Worm (Caenorhabditis elegans) whole organism, L4 larva: ENCODE results near the gene F56H11.2.
A peak's percentile ranks its signal among the peaks of the same experiment; 100 is the strongest.

Experiments
- D1046.2 ChIP-seq: fragments of 200-800 bp; sonication (Bioruptor generic); IDR thresholded peaks from 2 replicates; pipeline ENCODE4 v1.3.6; 2022; ENCODE audit warnings: missing genetic modification characterization, missing compliant biosample characterization
- F26F4.8 ChIP-seq: fragments of 200-800 bp; sonication (Bioruptor generic); conservative IDR thresholded peaks from 2 replicates; pipeline ENCODE4 v1.3.6; 2022; ENCODE audit warnings: missing genetic modification characterization, missing compliant biosample characterization
- F44E2.7 ChIP-seq: fragments of 200-800 bp; sonication (Bioruptor generic); IDR thresholded peaks from 2 replicates; pipeline ENCODE4 v2.1.2; 2022; ENCODE audit warnings: missing genetic modification characterization, missing compliant biosample characterization
- Y105C5A.15 ChIP-seq: fragments of 200-800 bp; sonication (Bioruptor generic); IDR thresholded peaks from 2 replicates; pipeline ENCODE4 v1.3.6; 2022; ENCODE audit warnings: missing genetic modification characterization, missing compliant biosample characterization
- Y48G9A.11 ChIP-seq: fragments of 200-800 bp; sonication (Bioruptor generic); IDR thresholded peaks from 2 replicates; pipeline ENCODE4 v1.3.6; 2022; ENCODE audit warnings: missing genetic modification reagents, missing genetic modification characterization, missing compliant biosample characterization
- Y5F2A.4 ChIP-seq: fragments of 200-800 bp; sonication (Bioruptor generic); optimal IDR thresholded peaks from 2 replicates; lab custom pipeline; 2018; ENCODE audit warnings: mild to moderate bottlenecking, missing genetic modification characterization, missing compliant biosample characterization
- Y75B8A.6 ChIP-seq: fragments of 200-800 bp; sonication (Bioruptor generic); IDR thresholded peaks from 2 replicates; pipeline ENCODE4 v1.3.6; 2022; ENCODE audit warnings: missing genetic modification reagents, missing genetic modification characterization, missing compliant biosample characterization
- ZK546.5 ChIP-seq, 2 experiments: sonication (generic microtip); optimal IDR thresholded peaks; 2 replicates each; lab custom pipeline; 2017; ENCODE audit warnings: missing biosample characterization in 2 of 2, missing genetic modification characterization in 2 of 2
- aha-1 ChIP-seq: fragments of 150-350 bp; peaks from one replicate; lab custom pipeline; 2014; ENCODE audit warnings: missing biosample characterization, missing genetic modification characterization
- attf-4 ChIP-seq: sonication (generic microtip); optimal IDR thresholded peaks from 3 replicates; lab custom pipeline; 2017; ENCODE audit warnings: missing biosample characterization, missing genetic modification characterization
- ceh-44 ChIP-seq: fragments of 200-800 bp; sonication (Bioruptor generic); IDR thresholded peaks from 2 replicates; pipeline ENCODE4 v1.3.6; 2022; ENCODE audit warnings: missing genetic modification reagents, missing genetic modification characterization, missing compliant biosample characterization
- ceh-62 ChIP-seq: sonication (generic microtip); optimal IDR thresholded peaks from 2 replicates; lab custom pipeline; 2017; ENCODE audit warnings: missing biosample characterization, missing genetic modification characterization
- daf-16 ChIP-seq, 3 experiments: sonication (generic microtip); optimal IDR thresholded peaks; 2 replicates each; lab custom pipeline; 2016 to 2017; ENCODE audit warnings: missing genetic modification characterization in 3 of 3, missing genetic modification reagents in 3 of 3, mild to moderate bottlenecking in 2 of 3, missing compliant biosample characterization in 2 of 3, missing biosample characterization in 1 of 3, moderate library complexity in 1 of 3
- daf-19 ChIP-seq: fragments of 200-800 bp; sonication (Bioruptor generic); conservative IDR thresholded peaks from 2 replicates; pipeline ENCODE4 v1.3.6; 2022; ENCODE audit warnings: missing genetic modification characterization, missing compliant biosample characterization
- dmd-6 ChIP-seq: fragments of 200-800 bp; sonication (Bioruptor generic); IDR thresholded peaks from 2 replicates; pipeline ENCODE4 v1.3.6; 2022; ENCODE audit warnings: missing genetic modification reagents, missing genetic modification characterization, missing compliant biosample characterization
- duxl-1 ChIP-seq: sonication (generic microtip); optimal IDR thresholded peaks from 2 replicates; lab custom pipeline; 2016; ENCODE audit warnings: mild to moderate bottlenecking, missing genetic modification characterization, moderate library complexity, missing compliant biosample characterization; ENCODE audit not compliant: poor library complexity
- egl-43 ChIP-seq: fragments of 200-800 bp; sonication (Bioruptor generic); IDR thresholded peaks from 2 replicates; pipeline ENCODE4 v1.3.6; 2022; ENCODE audit warnings: missing genetic modification reagents, missing genetic modification characterization, missing compliant biosample characterization
- fkh-10 ChIP-seq: fragments of 150-350 bp; optimal IDR thresholded peaks from 2 replicates; lab custom pipeline; 2014; ENCODE audit warnings: missing biosample characterization, missing genetic modification reagents, missing genetic modification characterization
- hif-1 ChIP-seq, 2 experiments: sonication (generic microtip); optimal IDR thresholded peaks; 2 replicates each; lab custom pipeline; 2016 to 2017; ENCODE audit warnings: missing compliant biosample characterization in 2 of 2, missing genetic modification characterization in 2 of 2, missing genetic modification reagents in 2 of 2, missing genotype in 2 of 2, mild to moderate bottlenecking in 1 of 2
- hlh-11 ChIP-seq: fragments of 200-800 bp; sonication (Bioruptor generic); optimal IDR thresholded peaks from 2 replicates; lab custom pipeline; 2018; ENCODE audit warnings: mild to moderate bottlenecking, missing genetic modification characterization, missing compliant biosample characterization
- hlh-30 ChIP-seq: sonication (generic microtip); optimal IDR thresholded peaks from 2 replicates; lab custom pipeline; 2017; ENCODE audit warnings: antibody characterized with exemption, mild to moderate bottlenecking, missing genetic modification characterization, missing compliant biosample characterization; ENCODE audit not compliant: insufficient read depth
- hmg-1.1 ChIP-seq: fragments of 200-800 bp; sonication (Bioruptor generic); IDR thresholded peaks from 2 replicates; pipeline ENCODE4 v1.3.6; 2022; ENCODE audit warnings: missing genetic modification reagents, missing genetic modification characterization, missing compliant biosample characterization
- jun-1 ChIP-seq: fragments of 150-350 bp; optimal IDR thresholded peaks from 2 replicates; lab custom pipeline; 2014; ENCODE audit warnings: missing biosample characterization, missing genetic modification reagents, missing genetic modification characterization
- lim-7 ChIP-seq: fragments of 200-800 bp; sonication (Bioruptor generic); IDR thresholded peaks from 2 replicates; pipeline ENCODE4 v1.3.6; 2022; ENCODE audit warnings: missing genetic modification characterization, missing compliant biosample characterization
- lin-39 ChIP-seq: fragments of 150-350 bp; optimal IDR thresholded peaks from 2 replicates; lab custom pipeline; 2014; ENCODE audit warnings: missing biosample characterization, missing genetic modification reagents, missing genetic modification characterization
- lir-3 ChIP-seq: sonication (generic microtip); optimal IDR thresholded peaks from 2 replicates; lab custom pipeline; 2016; ENCODE audit warnings: mild to moderate bottlenecking, missing genetic modification characterization, missing compliant biosample characterization
- lsy-2 ChIP-seq, 2 experiments: fragments of 150-350 bp in 1 of 2; sonication (generic microtip) in 1 of 2; optimal IDR thresholded peaks; 2 replicates each; lab custom pipeline; 2014 to 2017; ENCODE audit warnings: missing biosample characterization in 2 of 2, missing genetic modification characterization in 2 of 2
- madf-5 ChIP-seq, 2 experiments: fragments of 200-800 bp; sonication (Bioruptor generic); IDR thresholded peaks; 2 replicates each; pipeline ENCODE4 v1.3.6; 2022; ENCODE audit warnings: missing compliant biosample characterization in 2 of 2, missing genetic modification characterization in 2 of 2
- mdt-29 ChIP-seq: fragments of 200-800 bp; sonication (Bioruptor generic); IDR thresholded peaks from 2 replicates; pipeline ENCODE4 v1.3.6; 2022; ENCODE audit warnings: missing genetic modification reagents, missing genetic modification characterization, missing compliant biosample characterization
- mep-1 ChIP-seq: fragments of 150-350 bp; sonication (generic microtip); optimal IDR thresholded peaks from 3 replicates; lab custom pipeline; 2014; ENCODE audit warnings: missing biosample characterization, missing genetic modification characterization
- mxl-3 ChIP-seq: fragments of 200-800 bp; sonication (Bioruptor generic); optimal IDR thresholded peaks from 2 replicates; lab custom pipeline; 2018; ENCODE audit warnings: mild to moderate bottlenecking, missing genetic modification characterization, missing compliant biosample characterization
- nhr-237 ChIP-seq: sonication (generic microtip); optimal IDR thresholded peaks from 2 replicates; lab custom pipeline; 2017; ENCODE audit warnings: missing biosample characterization, missing genetic modification characterization
- nhr-48 ChIP-seq: sonication (generic microtip); optimal IDR thresholded peaks from 2 replicates; lab custom pipeline; 2016; ENCODE audit warnings: mild to moderate bottlenecking, missing genetic modification characterization, missing compliant biosample characterization
- nhr-6 ChIP-seq: fragments of 150-350 bp; optimal IDR thresholded peaks from 2 replicates; lab custom pipeline; 2014; ENCODE audit warnings: missing biosample characterization, missing genetic modification characterization
- nhr-77 ChIP-seq: fragments of 150-350 bp; optimal IDR thresholded peaks from 2 replicates; lab custom pipeline; 2014; ENCODE audit warnings: missing biosample characterization, missing genetic modification characterization
- php-3 ChIP-seq: fragments of 200-800 bp; sonication (Bioruptor generic); IDR thresholded peaks from 2 replicates; pipeline ENCODE4 v1.3.6; 2022; ENCODE audit warnings: missing genetic modification reagents, missing genetic modification characterization, missing compliant biosample characterization
- pqm-1 ChIP-seq: sonication (generic microtip); optimal IDR thresholded peaks from 2 replicates; lab custom pipeline; 2017; ENCODE audit warnings: missing biosample characterization, missing genetic modification characterization
- set-16 ChIP-seq: fragments of 200-800 bp; sonication (Bioruptor generic); IDR thresholded peaks from 2 replicates; pipeline ENCODE4 v1.3.6; 2022; ENCODE audit warnings: missing genetic modification reagents, missing genetic modification characterization, missing compliant biosample characterization
- snpc-1.2 ChIP-seq: fragments of 200-800 bp; sonication (Bioruptor generic); IDR thresholded peaks from 2 replicates; pipeline ENCODE4 v1.3.6; 2022; ENCODE audit warnings: missing genetic modification reagents, missing genetic modification characterization, missing compliant biosample characterization
- snpc-4 ChIP-seq: fragments of 150-350 bp; optimal IDR thresholded peaks from 2 replicates; lab custom pipeline; 2014; ENCODE audit warnings: missing biosample characterization, missing genetic modification characterization
- spr-3 ChIP-seq: fragments of 200-800 bp; sonication (Bioruptor generic); optimal IDR thresholded peaks from 2 replicates; lab custom pipeline; 2018; ENCODE audit warnings: mild to moderate bottlenecking, missing genetic modification characterization, missing compliant biosample characterization
- tag-97 ChIP-seq: fragments of 200-800 bp; sonication (Bioruptor generic); IDR thresholded peaks from 2 replicates; pipeline ENCODE4 v1.3.6; 2022; ENCODE audit warnings: missing genetic modification characterization, missing compliant biosample characterization
- unc-130 ChIP-seq: sonication (generic microtip); optimal IDR thresholded peaks from 2 replicates; lab custom pipeline; 2016; ENCODE audit warnings: missing genetic modification reagents, missing genetic modification characterization, missing compliant biosample characterization
- unc-39 ChIP-seq: sonication (generic microtip); optimal IDR thresholded peaks from 2 replicates; lab custom pipeline; 2017; ENCODE audit warnings: missing biosample characterization, missing genetic modification characterization
- unc-62 ChIP-seq, 3 experiments: fragments of 150-350 bp in 1 of 3; sonication (generic microtip); optimal IDR thresholded peaks in 2 of 3; peaks in 1 of 3; 1 replicate in 1 of 3; 2 replicates in 2 of 3; lab custom pipeline; 2014 to 2017; ENCODE audit warnings: missing biosample characterization in 3 of 3, missing genetic modification characterization in 3 of 3, missing genetic modification reagents in 3 of 3, missing genotype in 1 of 3
- zag-1 ChIP-seq: fragments of 150-350 bp; optimal IDR thresholded peaks from 2 replicates; lab custom pipeline; 2014; ENCODE audit warnings: missing biosample characterization, missing genetic modification characterization
- zfp-3 ChIP-seq: fragments of 200-800 bp; sonication (Bioruptor generic); conservative IDR thresholded peaks from 2 replicates; pipeline ENCODE4 v1.3.6; 2022; ENCODE audit warnings: missing genetic modification reagents, missing genetic modification characterization, missing compliant biosample characterization
- zip-2 ChIP-seq: fragments of 150-350 bp; optimal IDR thresholded peaks from 2 replicates; lab custom pipeline; 2014; ENCODE audit warnings: missing biosample characterization, missing genetic modification characterization
- ztf-11 ChIP-seq: fragments of 150-350 bp; optimal IDR thresholded peaks from 2 replicates; lab custom pipeline; 2014; ENCODE audit warnings: missing biosample characterization, missing genetic modification characterization
- ztf-7 ChIP-seq: fragments of 150-350 bp; optimal IDR thresholded peaks from 2 replicates; lab custom pipeline; 2014; ENCODE audit warnings: missing biosample characterization, missing genetic modification characterization

F56H11.2 gene

DNA sequence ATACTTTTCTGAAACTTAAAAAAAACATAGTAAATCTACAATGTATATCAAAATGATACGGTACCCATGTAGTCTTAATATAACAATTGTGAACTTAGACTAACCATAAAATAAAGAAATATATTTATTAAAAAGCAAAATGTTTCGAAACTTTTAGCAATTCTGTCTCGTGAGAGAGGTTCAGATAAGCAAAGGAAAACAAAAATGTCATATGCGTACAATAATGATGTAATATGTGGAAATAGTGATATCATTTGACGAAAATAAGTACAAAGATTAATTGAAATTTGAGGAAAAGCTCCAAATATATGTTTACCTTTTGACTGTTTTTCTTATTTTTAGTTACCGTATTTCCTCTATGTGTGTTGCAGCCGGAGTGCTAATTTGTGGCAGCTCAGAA lies 18.8 kb downstream of the F56H11.2 start (continued):
- TF ChIP-seq lir-3 (tag; lab: Kevin White, UChicago) (no peak), unc-130 (GFP tag; lab: Kevin White, UChicago) (no peak), Y5F2A.4 (GFP tag; lab: Kevin White, UChicago) (no peak), lsy-2 (tag; optimal IDR thresholded peaks at IDR 0.05; lab: Kevin White, UChicago) (peak in 1 of 2 experiments; percentile 25), F44E2.7 (GFP tag; lab: Robert Waterston, UW) (no peak), tag-97 (no peak), mdt-29 (GFP tag; lab: Robert Waterston, UW) (no peak), F26F4.8 (no peak), lin-39 (no peak), mep-1 (tag; lab: Kevin White, UChicago) (peak; percentile 3), daf-16 (GFP tag; optimal IDR thresholded peaks at IDR 0.05; lab: Kevin White, UChicago) (no peak), daf-16 (tag; optimal IDR thresholded peaks at IDR 0.05; lab: Kevin White, UChicago) (peak; percentile 72), zag-1 (tag; lab: Kevin White, UChicago) (no peak), daf-19 (GFP tag; lab: Robert Waterston, UW) (no peak), zfp-3 (GFP tag; lab: Robert Waterston, UW) (no peak), D1046.2 (no peak), ztf-7 (peak; percentile 94), ZK546.5 (tag; optimal IDR thresholded peaks at IDR 0.05; lab: Kevin White, UChicago) (no peak), duxl-1 (tag; lab: Kevin White, UChicago) (no peak), hif-1 (tag; optimal IDR thresholded peaks at IDR 0.05; lab: Kevin White, UChicago) (peak in 1 of 2 experiments; percentile 40), pqm-1 (tag; lab: Kevin White, UChicago) (no peak), jun-1 (tag; lab: Kevin White, UChicago) (no peak), unc-39 (tag; lab: Kevin White, UChicago) (no peak), attf-4 (tag; lab: Kevin White, UChicago) (no peak), unc-62 (GFP tag; optimal IDR thresholded peaks at IDR 0.05 in 1 of 2; lab: Kevin White, UChicago) (no peak), unc-62 (tag; optimal IDR thresholded peaks at IDR 0.05; lab: Kevin White, UChicago) (no peak), nhr-237 (tag; lab: Kevin White, UChicago) (no peak), madf-5 (GFP tag; IDR thresholded peaks at IDR 0.05; lab: Robert Waterston, UW) (no peak), fkh-10 (GFP tag; lab: Kevin White, UChicago) (no peak), nhr-6 (no peak), lim-7 (GFP tag; lab: Robert Waterston, UW) (no peak), spr-3 (GFP tag; lab: Kevin White, UChicago) (no peak), Y48G9A.11 (GFP tag; lab: Robert Waterston, UW) (no peak), snpc-4 (tag; lab: Kevin White, UChicago) (no peak), nhr-77 (tag; lab: Kevin White, UChicago) (peak; percentile 15), Y105C5A.15 (no peak), egl-43 (GFP tag; lab: Robert Waterston, UW) (no peak), aha-1 (tag; lab: Kevin White, UChicago) (no peak), ceh-44 (GFP tag; lab: Robert Waterston, UW) (no peak), dmd-6 (GFP tag; lab: Robert Waterston, UW) (no peak), hmg-1.1 (GFP tag; lab: Robert Waterston, UW) (no peak)

- peak in 1 of 2 experiments; percentile 51 for TF ChIP-seq lsy-2 (tag; optimal IDR thresholded peaks at IDR 0.05; lab: Kevin White, UChicago)
- TF ChIP-seq Y5F2A.4 (GFP tag; lab: Kevin White, UChicago): no peak
- TF ChIP-seq Y75B8A.6: no peak
- 0 out of 2 replicates have a peak, but pooled peaks have one; percentile 53 for TF ChIP-seq Y48G9A.11 (GFP tag; lab: Robert Waterston, UW)
- no peak for TF ChIP-seq F44E2.7 (GFP tag; lab: Robert Waterston, UW)
- peak; percentile 83 for TF ChIP-seq nhr-48 (tag; lab: Kevin White, UChicago)
- TF ChIP-seq mxl-3 (GFP tag; lab: Kevin White, UChicago): peak; percentile 74
- TF ChIP-seq pqm-1 (tag; lab: Kevin White, UChicago): peak; percentile 38
- TF ChIP-seq hlh-30 (tag; lab: Kevin White, UChicago): peak; percentile 77
- no peak for TF ChIP-seq set-16 (GFP tag; lab: Robert Waterston, UW)
- no peak for TF ChIP-seq zip-2 (tag; lab: Kevin White, UChicago)
- no peak for TF ChIP-seq unc-130 (GFP tag; lab: Kevin White, UChicago)
- TF ChIP-seq aha-1 (tag; lab: Kevin White, UChicago): peak; percentile 94
- no peak for TF ChIP-seq php-3 (GFP tag; lab: Robert Waterston, UW)
- peak; percentile 92 for TF ChIP-seq hlh-11
- TF ChIP-seq tag-97: no peak
- no peak for TF ChIP-seq snpc-1.2 (GFP tag; lab: Robert Waterston, UW)
- no peak for TF ChIP-seq mdt-29 (GFP tag; lab: Robert Waterston, UW)
- TF ChIP-seq ztf-11: no peak
- TF ChIP-seq ceh-62 (tag; lab: Kevin White, UChicago): no peak
These were observed 19.6 kb downstream of the F56H11.2 start for ce11 chrIV:9513360-9513777.
